Fruit fly (Drosophila melanogaster) whole organism, embryonic: ENCODE measurements around the gene lili.

ENCODE experiments used
- Antp ChIP-seq: fragments of 200-800 bp; sonication (Bioruptor generic); optimal IDR thresholded peaks from 3 replicates; lab custom pipeline; 2016; ENCODE audit warnings: missing biosample characterization, missing genetic modification characterization
- B-H1 ChIP-seq: fragments of 200-800 bp; sonication (Bioruptor generic); IDR thresholded peaks from 3 replicates; pipeline ENCODE4 v1.3.6; 2022; ENCODE audit warnings: missing biosample characterization, missing genetic modification characterization
- CG10267 ChIP-seq: fragments of 200-800 bp; sonication (Bioruptor generic); optimal IDR thresholded peaks from 2 replicates; lab custom pipeline; 2018; ENCODE audit warnings: missing biosample characterization, mild to moderate bottlenecking, missing genetic modification characterization, moderate library complexity
- CG10274 ChIP-seq: fragments of 200-800 bp; sonication (Bioruptor generic); optimal IDR thresholded peaks from 3 replicates; lab custom pipeline; 2017; ENCODE audit warnings: missing biosample characterization, mild to moderate bottlenecking, missing genetic modification characterization
- CG10366 ChIP-seq: fragments of 200-800 bp; sonication (Bioruptor generic); IDR thresholded peaks from 2 replicates; pipeline ENCODE4 v1.3.6; 2022; ENCODE audit warnings: missing biosample characterization, missing genetic modification characterization
- CG10462 ChIP-seq: fragments of 200-800 bp; sonication (Bioruptor generic); optimal IDR thresholded peaks from 2 replicates; lab custom pipeline; 2016; ENCODE audit warnings: missing biosample characterization, missing genetic modification characterization
- CG11085 ChIP-seq: fragments of 200-800 bp; sonication (Bioruptor generic); IDR thresholded peaks from 2 replicates; pipeline ENCODE4 v1.3.6; 2022; ENCODE audit warnings: missing biosample characterization, missing genetic modification characterization
- CG11696 ChIP-seq: fragments of 200-800 bp; sonication (Bioruptor generic); IDR thresholded peaks from 2 replicates; pipeline ENCODE4 v1.3.6; 2022; ENCODE audit warnings: missing biosample characterization, missing genetic modification characterization
- CG12391 ChIP-seq: fragments of 200-800 bp; sonication (Bioruptor generic); optimal IDR thresholded peaks from 3 replicates; lab custom pipeline; 2018; ENCODE audit warnings: missing biosample characterization, mild to moderate bottlenecking, missing genetic modification characterization, moderate library complexity
- CG13287 ChIP-seq: fragments of 200-800 bp; sonication (Bioruptor generic); IDR thresholded peaks from 2 replicates; pipeline ENCODE4 v1.3.6; 2022; ENCODE audit warnings: missing biosample characterization, missing genetic modification characterization; ENCODE audit not compliant: partially characterized antibody
- CG13424 ChIP-seq: fragments of 200-800 bp; sonication (Bioruptor generic); optimal IDR thresholded peaks from 2 replicates; lab custom pipeline; 2019; ENCODE audit warnings: missing biosample characterization, mild to moderate bottlenecking, missing genetic modification characterization, moderate library complexity
- CG14050 ChIP-seq: fragments of 200-800 bp; sonication (Bioruptor generic); IDR thresholded peaks from 3 replicates; pipeline ENCODE4 v1.3.6; 2022; ENCODE audit warnings: missing biosample characterization, missing genetic modification characterization
- CG15073 ChIP-seq: fragments of 200-800 bp; sonication (Bioruptor generic); optimal IDR thresholded peaks from 2 replicates; lab custom pipeline; 2016; ENCODE audit warnings: missing biosample characterization, missing genetic modification characterization
- CG2116 ChIP-seq: fragments of 200-800 bp; sonication (Bioruptor generic); optimal IDR thresholded peaks from 3 replicates; lab custom pipeline; 2018; ENCODE audit warnings: missing biosample characterization, mild to moderate bottlenecking, missing genetic modification characterization
- CG2712 ChIP-seq: fragments of 200-800 bp; optimal IDR thresholded peaks from 3 replicates; lab custom pipeline; 2019; ENCODE audit warnings: missing biosample characterization, mild to moderate bottlenecking, missing genetic modification characterization, moderate library complexity
- CG6654 ChIP-seq: fragments of 200-800 bp; sonication (Bioruptor generic); optimal IDR thresholded peaks from 2 replicates; lab custom pipeline; 2017; ENCODE audit warnings: missing biosample characterization, mild to moderate bottlenecking, missing genetic modification characterization
- CG9215 ChIP-seq: fragments of 200-800 bp; sonication (Bioruptor generic); IDR thresholded peaks from 2 replicates; pipeline ENCODE4 v1.3.6; 2022; ENCODE audit warnings: missing biosample characterization, missing genetic modification characterization
- CG9817 ChIP-seq: fragments of 200-800 bp; sonication (Bioruptor generic); optimal IDR thresholded peaks from 2 replicates; lab custom pipeline; 2018; ENCODE audit warnings: missing biosample characterization, mild to moderate bottlenecking, missing genetic modification characterization, moderate library complexity
- Gsc ChIP-seq: fragments of 200-800 bp; sonication (Bioruptor generic); IDR thresholded peaks from 2 replicates; pipeline ENCODE4 v1.3.6; 2022; ENCODE audit warnings: missing biosample characterization, missing genetic modification characterization
- HLHmδ ChIP-seq: fragments of 200-800 bp; sonication (Bioruptor generic); optimal IDR thresholded peaks from 2 replicates; lab custom pipeline; 2018; ENCODE audit warnings: missing biosample characterization, mild to moderate bottlenecking, missing genetic modification characterization, moderate library complexity
- HmgZ ChIP-seq: fragments of 200-800 bp; sonication (Bioruptor generic); optimal IDR thresholded peaks from 2 replicates; lab custom pipeline; 2018; ENCODE audit warnings: missing biosample characterization, mild to moderate bottlenecking, missing genetic modification characterization
- Hmx ChIP-seq: fragments of 200-800 bp; sonication (Bioruptor generic); optimal IDR thresholded peaks from 2 replicates; lab custom pipeline; 2016; ENCODE audit warnings: missing biosample characterization, missing genetic modification characterization
- Meics ChIP-seq: fragments of 200-800 bp; sonication (Bioruptor generic); optimal IDR thresholded peaks from 2 replicates; lab custom pipeline; 2017; ENCODE audit warnings: missing biosample characterization, mild to moderate bottlenecking, missing genetic modification characterization
- Myb ChIP-seq: fragments of 200-800 bp; sonication (Bioruptor generic); optimal IDR thresholded peaks from 2 replicates; lab custom pipeline; 2016; ENCODE audit warnings: missing biosample characterization, missing genetic modification characterization
- Nf-YB ChIP-seq: fragments of 200-800 bp; sonication (Bioruptor generic); optimal IDR thresholded peaks from 3 replicates; lab custom pipeline; 2019; ENCODE audit warnings: missing biosample characterization, mild to moderate bottlenecking, missing genetic modification characterization, moderate library complexity
- Optix ChIP-seq: fragments of 200-800 bp; sonication (Bioruptor generic); IDR thresholded peaks from 3 replicates; pipeline ENCODE4 v1.3.6; 2022; ENCODE audit warnings: missing biosample characterization, missing genetic modification characterization
- az2 ChIP-seq: fragments of 200-800 bp; sonication (Bioruptor generic); optimal IDR thresholded peaks from 3 replicates; lab custom pipeline; 2016; ENCODE audit warnings: missing biosample characterization, missing genetic modification characterization
- chif ChIP-seq, 2 experiments: fragments of 200-800 bp; sonication (Bioruptor generic); optimal IDR thresholded peaks; 3 replicates each; lab custom pipeline; 2016; ENCODE audit warnings: missing biosample characterization in 2 of 2, missing genetic modification characterization in 2 of 2
- corto ChIP-seq: fragments of 200-800 bp; sonication (Bioruptor generic); optimal IDR thresholded peaks from 2 replicates; lab custom pipeline; 2016; ENCODE audit warnings: missing biosample characterization, mild to moderate bottlenecking, missing genetic modification characterization, moderate library complexity
- disco-r ChIP-seq: fragments of 200-800 bp; sonication (Bioruptor generic); optimal IDR thresholded peaks from 2 replicates; lab custom pipeline; 2016; ENCODE audit warnings: missing biosample characterization, missing genetic modification characterization
- dm ChIP-seq: fragments of 200-800 bp; sonication (Bioruptor generic); optimal IDR thresholded peaks from 3 replicates; lab custom pipeline; 2016; ENCODE audit warnings: missing biosample characterization, missing genetic modification characterization
- dmrt11E ChIP-seq: fragments of 200-800 bp; sonication (Bioruptor generic); optimal IDR thresholded peaks from 3 replicates; lab custom pipeline; 2018; ENCODE audit warnings: missing biosample characterization, mild to moderate bottlenecking, missing genetic modification characterization, moderate library complexity
- her ChIP-seq: fragments of 200-800 bp; sonication (Bioruptor generic); optimal IDR thresholded peaks from 2 replicates; lab custom pipeline; 2016; ENCODE audit warnings: missing biosample characterization, missing genetic modification characterization
- hkb ChIP-seq, 2 experiments: fragments of 200-800 bp in 1 of 2; fragments of >200 bp in 1 of 2; sonication (Bioruptor generic) in 1 of 2; IDR thresholded peaks in 1 of 2; optimal IDR thresholded peaks in 1 of 2; 2 replicates each; pipeline versions ENCODE4 v1.3.6 to Lab custom; 2017 to 2022; ENCODE audit warnings: missing biosample characterization in 1 of 2, missing genetic modification characterization in 1 of 2
- jing ChIP-seq: fragments of 200-800 bp; sonication (Bioruptor generic); optimal IDR thresholded peaks from 2 replicates; lab custom pipeline; 2018; ENCODE audit warnings: missing biosample characterization, mild to moderate bottlenecking, missing genetic modification characterization
- klu ChIP-seq: fragments of 200-800 bp; sonication (Bioruptor generic); IDR thresholded peaks from 2 replicates; pipeline ENCODE4 v1.3.6; 2022; ENCODE audit warnings: missing biosample characterization, missing genetic modification characterization
- lmd ChIP-seq: fragments of 200-800 bp; sonication (Bioruptor generic); IDR thresholded peaks from 2 replicates; pipeline ENCODE4 v1.3.6; 2022; ENCODE audit warnings: missing biosample characterization, missing genetic modification characterization
- pfk ChIP-seq: fragments of 200-800 bp; sonication (Bioruptor generic); optimal IDR thresholded peaks from 2 replicates; lab custom pipeline; 2018; ENCODE audit warnings: missing biosample characterization, mild to moderate bottlenecking, missing genetic modification characterization, moderate library complexity
- prd ChIP-seq, 3 experiments: fragments of >200 bp in 2 of 3; fragments of 200-800 bp in 1 of 3; sonication (Bioruptor generic) in 1 of 3; optimal IDR thresholded peaks in 2 of 3; IDR thresholded peaks in 1 of 3; 2 replicates in 2 of 3; 3 replicates in 1 of 3; pipeline versions ENCODE4 v1.3.6 to Lab custom; 2017 to 2022; ENCODE audit warnings: missing biosample characterization in 1 of 3, missing genetic modification characterization in 1 of 3
- repo ChIP-seq: fragments of 200-800 bp; sonication (Bioruptor generic); optimal IDR thresholded peaks from 2 replicates; lab custom pipeline; 2016; ENCODE audit warnings: missing biosample characterization, missing genetic modification characterization
- rib ChIP-seq: fragments of 200-800 bp; sonication (Bioruptor generic); IDR thresholded peaks from 2 replicates; pipeline ENCODE4 v1.3.6; 2022; ENCODE audit warnings: missing biosample characterization, missing genetic modification characterization
- sc ChIP-seq, 3 experiments: fragments of >200 bp in 2 of 3; fragments of 200-800 bp in 1 of 3; sonication (Bioruptor generic) in 1 of 3; optimal IDR thresholded peaks; 2 replicates in 2 of 3; 3 replicates in 1 of 3; lab custom pipeline; 2017; ENCODE audit warnings: mild to moderate bottlenecking in 1 of 3, missing biosample characterization in 1 of 3, missing genetic modification characterization in 1 of 3, missing genetic modification reagents in 1 of 3
- schlank ChIP-seq: fragments of 200-800 bp; sonication (Bioruptor generic); optimal IDR thresholded peaks from 2 replicates; lab custom pipeline; 2018; ENCODE audit warnings: missing biosample characterization, mild to moderate bottlenecking, missing genetic modification characterization
- ssp ChIP-seq: fragments of 200-800 bp; sonication (Bioruptor generic); IDR thresholded peaks from 2 replicates; pipeline ENCODE4 v1.3.6; 2022; ENCODE audit warnings: missing biosample characterization, missing genetic modification characterization
- trh ChIP-seq: fragments of 200-800 bp; sonication (Bioruptor generic); optimal IDR thresholded peaks from 2 replicates; lab custom pipeline; 2016; ENCODE audit warnings: missing biosample characterization, missing genetic modification characterization
- usp ChIP-seq: fragments of >200 bp; optimal IDR thresholded peaks from 2 replicates; lab custom pipeline; 2017; ENCODE audit warnings: missing biosample characterization, missing genetic modification characterization
- wek ChIP-seq: fragments of 200-800 bp; sonication (Bioruptor generic); optimal IDR thresholded peaks from 3 replicates; lab custom pipeline; 2018; ENCODE audit warnings: missing biosample characterization, mild to moderate bottlenecking, missing genetic modification characterization, moderate library complexity
- z ChIP-seq: fragments of 200-800 bp; sonication (Bioruptor generic); IDR thresholded peaks from 3 replicates; pipeline ENCODE4 v1.3.6; 2022; ENCODE audit warnings: missing biosample characterization, missing genetic modification characterization
- zen2 ChIP-seq: fragments of 200-800 bp; sonication (Bioruptor generic); IDR thresholded peaks from 3 replicates; pipeline ENCODE4 v1.3.6; 2022; ENCODE audit warnings: missing biosample characterization, missing genetic modification characterization; ENCODE audit not compliant: partially characterized antibody

lili gene

DNA sequence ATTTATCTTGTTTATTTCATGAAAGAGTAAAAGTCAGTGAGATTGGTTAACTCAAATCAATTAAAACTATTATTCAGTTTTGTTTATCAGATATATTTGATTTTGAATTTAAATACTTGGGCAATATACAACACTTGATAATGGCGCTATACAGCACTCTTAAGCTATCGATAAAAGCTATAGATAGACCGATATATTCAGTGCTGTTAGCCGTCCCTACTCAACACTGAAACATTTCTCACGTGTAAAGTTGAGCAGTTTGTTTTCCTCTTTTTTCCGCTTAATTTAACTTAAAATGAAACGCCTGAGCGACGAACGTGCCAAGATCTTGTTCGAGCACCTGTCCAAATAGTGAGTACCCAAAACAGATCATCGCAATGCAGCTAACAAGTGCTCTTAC, 36.6 kb upstream of the lili start, which contains the start of gene CG7006 (continued):
- TF ChIP-seq CG15073 (GFP tag; lab: Kevin White, UChicago) = peak; percentile 13
- TF ChIP-seq rib (GFP tag; lab: Robert Waterston, UW) = 0 out of 2 replicates have a peak, but pooled peaks have one; percentile 33
- TF ChIP-seq z (GFP tag; lab: Robert Waterston, UW) = no peak
- peak; percentile 94 for TF ChIP-seq dm
- TF ChIP-seq CG10462 (GFP tag; lab: Kevin White, UChicago) = no peak
- TF ChIP-seq hkb (optimal IDR thresholded peaks at IDR 0.05; lab: Kevin White, UChicago) = no peak
- peak; percentile 43; the same call in 1 of the 2 replicates for TF ChIP-seq hkb (GFP tag; IDR thresholded peaks at IDR 0.05; lab: Robert Waterston, UW)
- peak; percentile 67 for TF ChIP-seq CG2116 (GFP tag; lab: Kevin White, UChicago)
- TF ChIP-seq dmrt11E = peak; percentile 55
- TF ChIP-seq CG10366 (GFP tag; lab: Robert Waterston, UW) = peak; percentile 53
- TF ChIP-seq prd (optimal IDR thresholded peaks at IDR 0.05; lab: Kevin White, UChicago) = no peak
- peak; percentile 56; the same call in 2 of the 3 replicates for TF ChIP-seq prd (GFP tag; IDR thresholded peaks at IDR 0.05; lab: Robert Waterston, UW)
- peak; percentile 64; the same call in 1 of the 2 replicates for TF ChIP-seq CG9215
- peak; percentile 55 for TF ChIP-seq trh
- peak; percentile 70 to 72 for TF ChIP-seq chif (GFP tag; optimal IDR thresholded peaks at IDR 0.05; lab: Kevin White, UChicago)
- no peak for TF ChIP-seq corto (GFP tag; lab: Kevin White, UChicago)
- peak; percentile 6 for TF ChIP-seq Nf-YB (GFP tag; lab: Kevin White, UChicago)
- TF ChIP-seq Myb (GFP tag; lab: Kevin White, UChicago) = peak; percentile 95
- peak; percentile 37 for TF ChIP-seq schlank (tag; lab: Kevin White, UChicago)
- TF ChIP-seq CG13287 (GFP tag; lab: Robert Waterston, UW) = peak; percentile 85
- TF ChIP-seq CG6654 = no peak
- no peak for TF ChIP-seq usp (GFP tag; lab: Kevin White, UChicago)
- TF ChIP-seq disco-r = peak; percentile 34
- peak; percentile 100 for TF ChIP-seq CG10267 (tag; lab: Kevin White, UChicago)
- TF ChIP-seq CG14050 (GFP tag; lab: Robert Waterston, UW) = peak; percentile 41; the same call in 2 of the 3 replicates
- TF ChIP-seq Gsc (GFP tag; lab: Robert Waterston, UW) = no peak
- no peak for TF ChIP-seq HLHmδ (GFP tag; lab: Kevin White, UChicago)
- no peak for TF ChIP-seq wek
- TF ChIP-seq sc (optimal IDR thresholded peaks at IDR 0.05; lab: Kevin White, UChicago) = no peak
- no peak for TF ChIP-seq sc (GFP tag; optimal IDR thresholded peaks at IDR 0.05; lab: Kevin White, UChicago)
- no peak; the same call in 2 of the 3 replicates for TF ChIP-seq zen2 (GFP tag; lab: Robert Waterston, UW)
- peak; percentile 78 for TF ChIP-seq Antp (GFP tag; lab: Kevin White, UChicago)
- no peak for TF ChIP-seq Optix
- peak; percentile 66 for TF ChIP-seq CG11085 (GFP tag; lab: Robert Waterston, UW)
- no peak for TF ChIP-seq CG2712 (tag; lab: Kevin White, UChicago)
- TF ChIP-seq CG10274 (GFP tag; lab: Kevin White, UChicago) = no peak
- peak; percentile 75 for TF ChIP-seq her
- peak; percentile 45 for TF ChIP-seq az2
- peak; percentile 55 for TF ChIP-seq CG12391
- peak; percentile 43 for TF ChIP-seq CG13424 (tag; lab: Kevin White, UChicago)
- TF ChIP-seq pfk = no peak
- TF ChIP-seq lmd (GFP tag; lab: Robert Waterston, UW) = peak; percentile 68; the same call in 1 of the 2 replicates
- peak; percentile 70 for TF ChIP-seq CG9817 (tag; lab: Kevin White, UChicago)
- peak; percentile 58 for TF ChIP-seq repo
- TF ChIP-seq CG11696 = no peak
- peak; percentile 87 for TF ChIP-seq HmgZ
- no peak for TF ChIP-seq jing (GFP tag; lab: Kevin White, UChicago)
- no peak for TF ChIP-seq Hmx (GFP tag; lab: Kevin White, UChicago)
- TF ChIP-seq Meics = peak; percentile 54
- TF ChIP-seq klu (GFP tag; lab: Robert Waterston, UW) = peak; percentile 62; the same call in 1 of the 2 replicates
- TF ChIP-seq B-H1 (GFP tag; lab: Robert Waterston, UW) = no peak
- TF ChIP-seq ssp = peak; percentile 52; the same call in 1 of the 2 replicates
